Worm (Caenorhabditis elegans): Measurements from ENCODE around the gene C15B12.1.
A peak's percentile ranks its signal among the peaks of the same experiment; 100 is the strongest.

DNA sequence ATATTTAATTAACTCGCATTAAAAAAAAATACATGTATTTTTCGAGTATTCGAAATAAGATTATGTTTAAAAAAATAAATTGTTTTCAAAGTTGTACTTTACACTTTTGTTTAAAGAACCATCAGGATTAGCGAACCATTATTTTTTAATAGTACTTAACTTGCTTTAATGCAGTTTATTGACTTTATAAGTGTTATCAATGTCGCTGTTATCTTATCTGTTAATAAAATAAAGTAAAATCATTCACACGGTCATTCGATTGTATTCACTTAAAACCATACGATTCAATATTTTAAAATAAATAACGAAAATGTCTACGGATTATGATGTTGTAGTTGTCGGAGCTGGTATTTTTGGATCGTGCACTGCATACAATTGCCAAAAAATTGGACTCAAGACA, at the start of gene C15B12.1:
- TF ChIP-seq nhr-28 (tag; optimal IDR thresholded peaks at IDR 0.05) (no peak), unc-86 (tag; optimal IDR thresholded peaks at IDR 0.05) (no peak), unc-130 (tag; optimal IDR thresholded peaks at IDR 0.05) (no peak), alr-1 (tag; optimal IDR thresholded peaks at IDR 0.05; ENCODE audit: borderline replicate concordance) (no peak), lin-13 (GFP tag; optimal IDR thresholded peaks at IDR 0.05) (no peak), elt-3 (tag; optimal IDR thresholded peaks at IDR 0.05) (peak in 1 of 6 experiments; percentile 9), zag-1 (tag; optimal IDR thresholded peaks at IDR 0.05) (no peak), blmp-1 (tag; optimal IDR thresholded peaks at IDR 0.05) (no peak), fos-1 (tag; optimal IDR thresholded peaks at IDR 0.05) (no peak), ama-1 (optimal IDR thresholded peaks at IDR 0.05) (no peak), nhr-11 (tag; optimal IDR thresholded peaks at IDR 0.05) (no peak)
